Fruit fly (Drosophila melanogaster): ENCODE data around the gene CG2698.
"Not testable (repeated sequence)": the region's sequence is repeated elsewhere in the genome, so short reads cannot be mapped to it uniquely, and the experiment has no call there.

CG2698 gene

DNA sequence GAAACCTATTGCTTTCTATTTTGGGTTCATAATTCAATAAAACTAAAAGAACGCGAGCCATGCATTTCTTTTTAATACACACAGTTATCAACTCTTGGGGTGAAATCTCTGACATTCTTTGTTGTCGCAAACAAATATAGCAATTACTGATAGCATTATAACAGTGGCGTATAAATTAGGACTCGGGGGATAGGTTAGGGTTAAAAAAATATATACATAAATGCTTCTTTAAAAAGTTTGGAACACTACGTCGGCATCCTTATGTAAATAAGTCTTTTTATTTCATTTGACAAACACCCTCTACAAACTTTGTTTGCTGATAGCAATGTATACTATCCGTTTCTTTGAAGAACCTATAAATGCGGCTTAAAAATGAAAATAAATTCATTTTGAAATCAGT lies 39.5 kb downstream of the CG2698 start, which contains the start of gene CG43060:
CG43060 (plus strand) TSS at position 382 of the 400 bp plus-strand sequence.
- TF ChIP-seq CG12768 (GFP tag; optimal IDR thresholded peaks at IDR 0.05) (no peak), kay (GFP tag; ENCODE audit: borderline replicate concordance) (peak; percentile 31)

- TF ChIP-seq CG12768, CG1620, bab1 (GFP tag; optimal IDR thresholded peaks at IDR 0.05): not testable (repeated sequence)
These were observed 47.5 kb downstream of the CG2698 start, which contains the start of gene CG43618 for dm6 chr3R:8048867-8049266. TSS of gene CG43618 (plus strand) at chr3R:8049167.

DNA sequence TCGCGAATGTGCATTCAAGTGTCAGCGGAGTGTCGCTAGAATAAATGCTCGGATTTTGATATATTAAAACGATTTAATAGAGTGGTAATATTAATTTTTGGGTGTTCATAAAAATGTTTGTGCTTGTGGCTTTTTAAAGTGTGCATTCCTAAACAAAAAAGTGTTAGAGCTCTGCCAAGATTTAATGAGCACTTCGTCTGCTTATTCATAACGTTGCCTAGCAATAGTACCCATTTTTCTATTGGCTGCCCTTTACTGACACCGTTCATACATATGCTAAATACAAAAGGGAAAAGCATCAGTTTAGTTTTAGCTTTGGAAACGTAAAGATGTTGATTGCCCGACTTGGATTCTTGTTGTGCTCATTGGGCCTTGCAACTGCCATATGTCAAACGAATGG lies 48.0 kb downstream of the CG2698 start, which contains the start of gene CG43061:
CG43061 (plus strand) TSS at position 301 of the 400 bp plus-strand sequence.
- not testable (repeated sequence) for TF ChIP-seq CG12768, cic, Mnt (GFP tag; optimal IDR thresholded peaks at IDR 0.05)

All from whole organism, adult.